Fruit fly (Drosophila melanogaster): Measurements from ENCODE around the gene RpL34b.

The RpL34b gene

DNA sequence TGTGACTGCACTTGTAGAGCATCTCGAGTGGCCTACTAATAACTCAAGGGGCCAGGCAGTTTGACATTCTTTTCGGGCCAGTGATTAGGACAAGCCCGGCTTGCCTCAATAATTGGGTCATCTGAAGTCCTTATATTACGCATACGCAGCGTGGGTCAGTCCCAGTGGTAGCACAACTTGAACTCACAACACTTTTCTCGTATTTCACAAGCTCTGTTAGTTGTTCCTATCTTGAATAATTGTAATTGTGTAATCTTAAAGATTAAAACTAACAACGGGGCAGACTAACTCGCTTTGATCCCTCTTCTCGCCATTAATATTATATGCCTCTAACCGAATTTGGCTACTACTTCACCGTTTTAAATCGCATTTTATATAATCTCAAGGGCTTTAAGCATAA lies 34.9 kb upstream of the RpL34b start:
- TF ChIP-seq CG32006 (GFP tag; optimal IDR thresholded peaks at IDR 0.05) (no peak), Ets21C (GFP tag; optimal IDR thresholded peaks at IDR 0.05) (no peak), Eip93F (GFP tag; optimal IDR thresholded peaks at IDR 0.05) (no peak), net (GFP tag; optimal IDR thresholded peaks at IDR 0.05) (no peak), CG8319 (GFP tag; optimal IDR thresholded peaks at IDR 0.05) (no peak), Ets96B (tag; optimal IDR thresholded peaks at IDR 0.05) (no peak), CG16779 (tag; optimal IDR thresholded peaks at IDR 0.05) (no peak), acj6 (GFP tag; optimal IDR thresholded peaks at IDR 0.05) (no peak), Sox14 (GFP tag; optimal IDR thresholded peaks at IDR 0.05) (no peak), Sox15 (GFP tag; optimal IDR thresholded peaks at IDR 0.05) (no peak)

dm6 chr3R:9434543-9435407 lies 33.7 kb upstream of the RpL34b start:
- peak; percentile 48 for TF ChIP-seq Eip75B (GFP tag; optimal IDR thresholded peaks at IDR 0.05)
- TF ChIP-seq CG11762 (GFP tag; optimal IDR thresholded peaks at IDR 0.05; ENCODE audit: insufficient read depth): peak; percentile 33
- peak; percentile 39 for TF ChIP-seq Sox14 (GFP tag; optimal IDR thresholded peaks at IDR 0.05)
- no peak for TF ChIP-seq Hr4 (GFP tag; optimal IDR thresholded peaks at IDR 0.05)
- TF ChIP-seq svp (GFP tag): peak; percentile 60
- peak; percentile 84 for TF ChIP-seq Gug (GFP tag; IDR thresholded peaks at IDR 0.05)
- TF ChIP-seq ss (GFP tag; optimal IDR thresholded peaks at IDR 0.05): no peak
- TF ChIP-seq Hr39 (GFP tag; optimal IDR thresholded peaks at IDR 0.05): no peak
- peak; percentile 36 for TF ChIP-seq CG10631 (GFP tag; optimal IDR thresholded peaks at IDR 0.05)
- TF ChIP-seq CG8632 (GFP tag; optimal IDR thresholded peaks at IDR 0.05): peak; percentile 46
- peak; percentile 22 for TF ChIP-seq Lpt (GFP tag; optimal IDR thresholded peaks at IDR 0.05)
- TF ChIP-seq Ets96B (tag; optimal IDR thresholded peaks at IDR 0.05): peak; percentile 40
- TF ChIP-seq pdm3 (GFP tag; optimal IDR thresholded peaks at IDR 0.05): no peak
- peak; percentile 67 for TF ChIP-seq CG4318 (GFP tag; optimal IDR thresholded peaks at IDR 0.05)
- no peak for TF ChIP-seq Met (GFP tag; optimal IDR thresholded peaks at IDR 0.05)
- TF ChIP-seq CG31627 (GFP tag; optimal IDR thresholded peaks at IDR 0.05): no peak
- TF ChIP-seq CG6792 (GFP tag; optimal IDR thresholded peaks at IDR 0.05): peak; percentile 38
- no peak for TF ChIP-seq CG1621 (tag; optimal IDR thresholded peaks at IDR 0.05)
- no peak for TF ChIP-seq CG8319 (GFP tag; optimal IDR thresholded peaks at IDR 0.05)
- peak; percentile 31 for TF ChIP-seq CG7368 (GFP tag; optimal IDR thresholded peaks at IDR 0.05)
- no peak for TF ChIP-seq fd85E (GFP tag; optimal IDR thresholded peaks at IDR 0.05)
- no peak for TF ChIP-seq CG6854 (GFP tag; optimal IDR thresholded peaks at IDR 0.05)
- peak; percentile 41 for TF ChIP-seq esn (GFP tag; optimal IDR thresholded peaks at IDR 0.05)
- TF ChIP-seq dac (GFP tag; optimal IDR thresholded peaks at IDR 0.05): peak; percentile 63
- TF ChIP-seq CG15336 (GFP tag; IDR thresholded peaks at IDR 0.05): peak; percentile 93
- no peak for TF ChIP-seq Smox (GFP tag; optimal IDR thresholded peaks at IDR 0.05)
- TF ChIP-seq net (GFP tag; optimal IDR thresholded peaks at IDR 0.05): peak; percentile 74
- peak; percentile 2 for TF ChIP-seq spab (GFP tag; optimal IDR thresholded peaks at IDR 0.05)
- TF ChIP-seq CG11294 (GFP tag; IDR thresholded peaks at IDR 0.05): peak; percentile 88
- TF ChIP-seq cyc (GFP tag; optimal IDR thresholded peaks at IDR 0.05): peak; percentile 28
- no peak for TF ChIP-seq dsx (GFP tag; optimal IDR thresholded peaks at IDR 0.05; ENCODE audit: poor library complexity, severe bottlenecking)
- TF ChIP-seq achi (GFP tag; optimal IDR thresholded peaks at IDR 0.05): peak; percentile 73
- peak; percentile 95 for TF ChIP-seq eg (GFP tag; IDR thresholded peaks at IDR 0.05)
- peak; percentile 85 for TF ChIP-seq CG32006 (GFP tag; optimal IDR thresholded peaks at IDR 0.05)
- peak; percentile 86 for TF ChIP-seq Eip78C (GFP tag)
- TF ChIP-seq vri (GFP tag; optimal IDR thresholded peaks at IDR 0.05): peak; percentile 4
- no peak for TF ChIP-seq Blimp-1 (GFP tag; optimal IDR thresholded peaks at IDR 0.05)
- TF ChIP-seq CG6163 (GFP tag; IDR thresholded peaks at IDR 0.05): 0 out of 3 replicates have a peak, but pooled peaks have one; percentile 30
- peak; percentile 73 for TF ChIP-seq OdsH (GFP tag; optimal IDR thresholded peaks at IDR 0.05)
- no peak for TF ChIP-seq Ets21C (GFP tag; optimal IDR thresholded peaks at IDR 0.05)
- TF ChIP-seq Sox102F (GFP tag; optimal IDR thresholded peaks at IDR 0.05): no peak
- no peak for TF ChIP-seq Hr38 (GFP tag; optimal IDR thresholded peaks at IDR 0.05)
- TF ChIP-seq CG9139 (GFP tag; optimal IDR thresholded peaks at IDR 0.05): no peak
- TF ChIP-seq Sox15 (GFP tag; optimal IDR thresholded peaks at IDR 0.05): peak; percentile 5
- TF ChIP-seq Eip93F (GFP tag; optimal IDR thresholded peaks at IDR 0.05): no peak
